Worm (Caenorhabditis elegans) whole organism, midembryonic: ENCODE measurements around the gene vav-1.

Source experiments
- T22C8.4 ChIP-seq: fragments of 200-800 bp; sonication (Bioruptor generic); IDR thresholded peaks from 2 replicates; pipeline ENCODE4 v1.3.6; 2022; ENCODE audit warnings: missing genetic modification characterization, missing compliant biosample characterization
- cog-1 ChIP-seq: sonication (generic microtip); optimal IDR thresholded peaks from 2 replicates; lab custom pipeline; 2016; ENCODE audit warnings: missing genetic modification characterization, missing compliant biosample characterization
- flt-1 ChIP-seq: fragments of 200-800 bp; sonication (Bioruptor generic); IDR thresholded peaks from 2 replicates; pipeline ENCODE4 v1.3.6; 2022; ENCODE audit warnings: missing genetic modification characterization, missing compliant biosample characterization
- klf-2 ChIP-seq: fragments of 200-800 bp; sonication (Bioruptor generic); conservative IDR thresholded peaks from 2 replicates; pipeline ENCODE4 v1.3.6; 2022; ENCODE audit warnings: missing genetic modification reagents, missing genetic modification characterization, missing compliant biosample characterization
- med-1 ChIP-seq: sonication (generic microtip); optimal IDR thresholded peaks from 2 replicates; lab custom pipeline; 2017; ENCODE audit warnings: missing genetic modification characterization, mild to moderate bottlenecking, missing compliant biosample characterization, antibody characterized with exemption, missing genetic modification reagents; ENCODE audit not compliant: insufficient read depth
- ref-1 ChIP-seq: fragments of 200-800 bp; sonication (Bioruptor generic); conservative IDR thresholded peaks from 2 replicates; pipeline ENCODE4 v1.3.6; 2022; ENCODE audit warnings: missing genetic modification reagents, missing genetic modification characterization, missing compliant biosample characterization
- tab-1 ChIP-seq: fragments of 200-800 bp; sonication (Bioruptor generic); IDR thresholded peaks from 2 replicates; pipeline ENCODE4 v1.3.6; 2022; ENCODE audit warnings: missing genetic modification characterization, missing compliant biosample characterization
- ztf-23 ChIP-seq: fragments of 200-800 bp; sonication (Bioruptor generic); IDR thresholded peaks from 2 replicates; pipeline ENCODE4 v1.3.6; 2022; ENCODE audit warnings: missing genetic modification reagents, missing genetic modification characterization, missing compliant biosample characterization
- ztf-29 ChIP-seq: fragments of 200-800 bp; sonication (Bioruptor generic); IDR thresholded peaks from 2 replicates; pipeline ENCODE4 v1.3.6; 2022; ENCODE audit warnings: missing genetic modification reagents, missing genetic modification characterization, missing compliant biosample characterization

Gene vav-1

ce11 chrX:9259552-9259951 lies 27.6 kb upstream of the vav-1 start, which contains the start of gene F18G5.1:
F18G5.1 (plus strand) TSS chrX:9259852.
- TF ChIP-seq ztf-23 (GFP tag; lab: Robert Waterston, UW) (no peak), ref-1 (no peak), klf-2 (GFP tag; lab: Robert Waterston, UW) (no peak), T22C8.4 (GFP tag; lab: Robert Waterston, UW) (no peak), med-1 (GFP tag; lab: Kevin White, UChicago) (no peak), tab-1 (GFP tag; lab: Robert Waterston, UW) (no peak), flt-1 (GFP tag; lab: Robert Waterston, UW) (no peak), cog-1 (tag; lab: Kevin White, UChicago) (no peak), ztf-29 (GFP tag; lab: Robert Waterston, UW) (no peak)

- TF ChIP-seq tab-1 (GFP tag; lab: Robert Waterston, UW) (no peak), T22C8.4 (GFP tag; lab: Robert Waterston, UW) (no peak), med-1 (GFP tag; lab: Kevin White, UChicago) (no peak), flt-1 (GFP tag; lab: Robert Waterston, UW) (no peak), ztf-23 (GFP tag; lab: Robert Waterston, UW) (no peak), klf-2 (GFP tag; lab: Robert Waterston, UW) (no peak), ref-1 (no peak)
These were observed 24.1 kb upstream of the vav-1 start for ce11 chrX:9255993-9256392.

ce11 chrX:9251488-9251887 lies 19.6 kb upstream of the vav-1 start, which contains the start of gene pes-8:
pes-8 (plus strand) TSS chrX:9251788.
- no peak for TF ChIP-seq ztf-23 (GFP tag; lab: Robert Waterston, UW)
- no peak for TF ChIP-seq flt-1 (GFP tag; lab: Robert Waterston, UW)
- TF ChIP-seq ref-1 = no peak
- TF ChIP-seq med-1 (GFP tag; lab: Kevin White, UChicago) = no peak
- TF ChIP-seq T22C8.4 (GFP tag; lab: Robert Waterston, UW) = no peak
- no peak for TF ChIP-seq ztf-29 (GFP tag; lab: Robert Waterston, UW)
- no peak for TF ChIP-seq cog-1 (tag; lab: Kevin White, UChicago)
- no peak for TF ChIP-seq tab-1 (GFP tag; lab: Robert Waterston, UW)

- TF ChIP-seq flt-1 (GFP tag; lab: Robert Waterston, UW) (no peak), ztf-29 (GFP tag; lab: Robert Waterston, UW) (no peak), ref-1 (no peak), cog-1 (tag; lab: Kevin White, UChicago) (no peak), med-1 (GFP tag; lab: Kevin White, UChicago) (no peak), klf-2 (GFP tag; lab: Robert Waterston, UW) (no peak), tab-1 (GFP tag; lab: Robert Waterston, UW) (no peak), ztf-23 (GFP tag; lab: Robert Waterston, UW) (no peak), T22C8.4 (GFP tag; lab: Robert Waterston, UW) (no peak)
These were observed 16.3 kb upstream of the vav-1 start for ce11 chrX:9248083-9248805.

ce11 chrX:9246625-9247024 lies 14.7 kb upstream of the vav-1 start:
- TF ChIP-seq flt-1 (GFP tag; lab: Robert Waterston, UW) = no peak
- no peak for TF ChIP-seq cog-1 (tag; lab: Kevin White, UChicago)
- no peak for TF ChIP-seq ztf-23 (GFP tag; lab: Robert Waterston, UW)
- no peak for TF ChIP-seq ztf-29 (GFP tag; lab: Robert Waterston, UW)
- TF ChIP-seq T22C8.4 (GFP tag; lab: Robert Waterston, UW) = no peak
- TF ChIP-seq klf-2 (GFP tag; lab: Robert Waterston, UW) = no peak
- no peak for TF ChIP-seq ref-1
- no peak for TF ChIP-seq med-1 (GFP tag; lab: Kevin White, UChicago)
- no peak for TF ChIP-seq tab-1 (GFP tag; lab: Robert Waterston, UW)

ce11 chrX:9243257-9243656 lies 11.3 kb upstream of the vav-1 start, which contains the start of gene gpa-12:
gpa-12 (plus strand) TSS chrX:9243557.
- no peak for TF ChIP-seq ztf-29 (GFP tag; lab: Robert Waterston, UW)
- TF ChIP-seq tab-1 (GFP tag; lab: Robert Waterston, UW) = no peak
- no peak for TF ChIP-seq med-1 (GFP tag; lab: Kevin White, UChicago)
- no peak for TF ChIP-seq cog-1 (tag; lab: Kevin White, UChicago)
- no peak for TF ChIP-seq ref-1
- TF ChIP-seq ztf-23 (GFP tag; lab: Robert Waterston, UW) = no peak
- TF ChIP-seq klf-2 (GFP tag; lab: Robert Waterston, UW) = no peak
- no peak for TF ChIP-seq T22C8.4 (GFP tag; lab: Robert Waterston, UW)
- no peak for TF ChIP-seq flt-1 (GFP tag; lab: Robert Waterston, UW)

ce11 chrX:9242123-9242522 lies 10.2 kb upstream of the vav-1 start, which contains the start of gene lgc-4:
lgc-4 (minus strand) TSS chrX:9242223.
- TF ChIP-seq med-1 (GFP tag; lab: Kevin White, UChicago) = no peak
- no peak for TF ChIP-seq klf-2 (GFP tag; lab: Robert Waterston, UW)
- no peak for TF ChIP-seq ref-1
- no peak for TF ChIP-seq T22C8.4 (GFP tag; lab: Robert Waterston, UW)
- no peak for TF ChIP-seq ztf-29 (GFP tag; lab: Robert Waterston, UW)
- no peak for TF ChIP-seq cog-1 (tag; lab: Kevin White, UChicago)
- TF ChIP-seq tab-1 (GFP tag; lab: Robert Waterston, UW) = no peak
- TF ChIP-seq ztf-23 (GFP tag; lab: Robert Waterston, UW) = no peak
- no peak for TF ChIP-seq flt-1 (GFP tag; lab: Robert Waterston, UW)

- no peak for TF ChIP-seq ztf-23 (GFP tag; lab: Robert Waterston, UW)
- TF ChIP-seq T22C8.4 (GFP tag; lab: Robert Waterston, UW) = no peak
- no peak for TF ChIP-seq ref-1
- no peak for TF ChIP-seq med-1 (GFP tag; lab: Kevin White, UChicago)
- no peak; the same call in 1 of the 2 replicates for TF ChIP-seq flt-1 (GFP tag; lab: Robert Waterston, UW)
- TF ChIP-seq cog-1 (tag; lab: Kevin White, UChicago) = no peak
These were observed 6.8 kb upstream of the vav-1 start for ce11 chrX:9238692-9239091.

ce11 chrX:9237708-9238107 lies 5.8 kb upstream of the vav-1 start:
- TF ChIP-seq ztf-23 (GFP tag; lab: Robert Waterston, UW) (0 out of 2 replicates have a peak, but pooled peaks have one; percentile 27), flt-1 (GFP tag; lab: Robert Waterston, UW) (no peak)
